Worm (Caenorhabditis elegans): Measurements from ENCODE around the gene K07F5.6.
"Not testable (repeated sequence)": the region's sequence is repeated elsewhere in the genome, so short reads cannot be mapped to it uniquely, and the experiment has no call there.

Gene K07F5.6

DNA sequence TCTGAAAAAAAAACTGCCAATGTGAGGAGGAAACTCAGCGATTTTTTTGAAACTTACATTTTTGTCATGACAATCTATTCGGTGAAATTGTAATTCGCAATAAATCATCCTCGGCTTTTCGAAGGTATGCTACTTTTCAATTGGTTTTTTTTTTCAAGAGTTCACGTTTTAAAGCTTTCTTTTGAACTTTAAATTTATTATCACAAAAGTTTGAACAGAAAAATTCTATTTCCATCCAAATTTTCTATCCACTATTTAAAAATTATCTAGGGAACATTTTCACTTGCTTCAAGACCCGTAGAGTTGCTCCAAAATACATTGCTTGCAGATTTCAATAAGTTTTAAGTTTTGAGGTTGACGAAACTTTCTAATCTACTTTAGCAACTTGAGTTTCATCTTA, at the start of gene K07F5.6:
TSS of gene K07F5.6 (minus strand) at position 101 of the 400 bp plus-strand sequence.
- TF ChIP-seq pes-1 (GFP tag; IDR thresholded peaks at IDR 0.05) (no peak), ets-7 (tag; optimal IDR thresholded peaks at IDR 0.05) (no peak), tbx-37 (GFP tag; conservative IDR thresholded peaks at IDR 0.05) (no peak), aly-1 (tag; optimal IDR thresholded peaks at IDR 0.05) (no peak), sea-1 (GFP tag; conservative IDR thresholded peaks at IDR 0.05) (no peak), hmg-4 (GFP tag; optimal IDR thresholded peaks at IDR 0.05) (no peak), B0310.2 (tag; optimal IDR thresholded peaks at IDR 0.05) (no peak), ceh-13 (GFP tag; optimal IDR thresholded peaks at IDR 0.05) (no peak), flt-1 (GFP tag; IDR thresholded peaks at IDR 0.05) (no peak), ama-1 (optimal IDR thresholded peaks at IDR 0.05) (no peak)

DNA sequence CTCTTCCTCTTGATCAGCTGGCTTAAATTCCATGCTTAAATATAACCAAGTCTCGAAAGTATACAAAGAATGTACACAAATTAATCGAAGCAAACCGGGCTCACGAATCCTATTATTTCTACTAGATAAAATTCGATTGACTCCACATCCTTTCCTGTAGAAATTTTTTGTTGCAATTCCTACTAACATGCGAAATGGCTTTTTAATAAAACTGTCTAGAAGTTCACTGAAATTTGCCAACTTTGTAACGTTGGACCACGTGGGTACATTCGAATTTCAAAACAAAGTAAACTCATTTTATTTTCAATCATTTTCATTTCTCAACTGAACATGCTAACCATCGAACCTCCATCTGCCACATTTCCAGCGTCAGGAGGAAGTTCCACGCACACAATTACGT, 48.6 kb upstream of the K07F5.6 start, which contains the start of gene ssp-32:
TSS of gene ssp-32 (plus strand) at position 301 of the 400 bp plus-strand sequence.
- no peak for TF ChIP-seq F13C5.2 (tag; optimal IDR thresholded peaks at IDR 0.05)
- no peak for TF ChIP-seq aly-1 (tag; optimal IDR thresholded peaks at IDR 0.05)
- TF ChIP-seq hmg-4 (GFP tag; optimal IDR thresholded peaks at IDR 0.05): no peak
- TF ChIP-seq ceh-13 (GFP tag; optimal IDR thresholded peaks at IDR 0.05): no peak
- no peak for TF ChIP-seq tra-4 (tag; optimal IDR thresholded peaks at IDR 0.05)
- TF ChIP-seq flt-1 (GFP tag; IDR thresholded peaks at IDR 0.05): no peak
- TF ChIP-seq tbx-37 (GFP tag; conservative IDR thresholded peaks at IDR 0.05): no peak
- no peak for TF ChIP-seq ets-7 (tag; optimal IDR thresholded peaks at IDR 0.05)
- no peak for TF ChIP-seq ama-1 (optimal IDR thresholded peaks at IDR 0.05)
- no peak for TF ChIP-seq pes-1 (GFP tag; IDR thresholded peaks at IDR 0.05)
- TF ChIP-seq hmbx-1 (tag; optimal IDR thresholded peaks at IDR 0.05): no peak
- no peak for TF ChIP-seq sea-1 (GFP tag; conservative IDR thresholded peaks at IDR 0.05)
- no peak for TF ChIP-seq B0310.2 (tag; optimal IDR thresholded peaks at IDR 0.05)
- TF ChIP-seq hnd-1 (tag; optimal IDR thresholded peaks at IDR 0.05): no peak
- no peak for TF ChIP-seq scrt-1 (GFP tag; IDR thresholded peaks at IDR 0.05)
- no peak for TF ChIP-seq ceh-36 (tag; optimal IDR thresholded peaks at IDR 0.05)
- TF ChIP-seq tbx-11 (GFP tag; IDR thresholded peaks at IDR 0.05): no peak

DNA sequence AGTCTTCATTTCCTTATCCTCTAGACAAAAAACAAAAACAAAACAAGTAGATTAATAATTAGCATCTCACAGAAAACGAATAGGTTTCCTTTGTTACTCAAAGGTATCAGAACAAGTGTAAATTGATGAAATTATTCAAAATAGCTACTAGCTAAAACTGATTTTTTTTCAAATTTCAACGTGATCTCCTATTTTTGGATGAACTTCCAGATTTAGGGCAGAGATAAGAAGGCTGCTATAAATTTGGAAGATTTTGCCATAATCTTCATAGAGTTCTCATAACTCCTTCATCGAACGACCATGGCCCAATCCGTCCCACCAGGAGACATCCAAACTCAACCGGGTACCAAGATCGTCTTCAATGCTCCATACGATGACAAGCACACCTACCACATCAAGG, 47.9 kb upstream of the K07F5.6 start, which contains the start of gene msp-77:
TSS of gene msp-77 (plus strand) at position 301 of the 400 bp plus-strand sequence.
- not testable (repeated sequence) for TF ChIP-seq pes-1 (GFP tag; IDR thresholded peaks at IDR 0.05); ets-7 (tag; optimal IDR thresholded peaks at IDR 0.05); ama-1 (optimal IDR thresholded peaks at IDR 0.05)

DNA sequence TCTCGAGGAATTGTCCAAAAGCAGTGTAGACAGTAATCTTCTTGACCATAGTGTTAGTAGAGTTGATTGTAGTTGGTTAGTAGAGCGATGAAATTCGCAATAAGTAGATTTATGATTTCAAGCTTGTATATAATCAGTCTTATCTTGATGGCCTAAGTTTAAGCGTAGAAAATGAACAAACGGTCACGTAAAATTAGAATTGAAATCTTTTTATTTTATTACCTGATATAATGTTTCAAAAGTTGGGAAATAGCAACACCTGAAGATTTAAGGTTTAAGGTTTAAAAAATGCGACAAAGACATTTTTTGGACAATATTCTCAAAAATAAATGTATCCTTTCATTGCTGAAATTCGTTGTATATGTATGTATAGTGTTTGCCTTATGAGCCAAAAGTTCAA, 47.2 kb upstream of the K07F5.6 start, which contains the start of gene sss-1:
TSS of gene sss-1 (minus strand) at position 101 of the 400 bp plus-strand sequence.
- TF ChIP-seq tbx-11 (GFP tag; IDR thresholded peaks at IDR 0.05); tbx-37 (GFP tag; conservative IDR thresholded peaks at IDR 0.05); sea-1 (GFP tag; conservative IDR thresholded peaks at IDR 0.05): not testable (repeated sequence)

DNA sequence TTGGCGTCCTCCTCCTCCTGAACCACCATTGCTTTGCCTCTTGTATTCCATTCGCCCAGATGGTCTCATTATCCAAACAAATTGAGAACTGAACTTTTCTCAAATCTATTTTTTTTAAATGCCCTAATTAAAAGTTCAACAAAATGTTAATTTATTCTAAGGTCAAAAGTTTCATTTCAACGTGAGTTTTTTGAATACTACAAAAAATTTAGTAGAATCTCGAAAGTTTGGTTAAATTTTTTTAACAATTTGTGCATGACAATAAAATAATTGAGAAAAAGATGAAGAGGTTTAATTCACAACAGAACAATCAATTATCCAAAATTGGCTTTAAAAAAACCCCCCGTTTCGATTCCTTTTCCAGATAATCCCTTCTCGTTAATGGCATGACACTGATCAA, 45.5 kb upstream of the K07F5.6 start, which contains the start of gene F32B6.4:
TSS of gene F32B6.4 (minus strand) at position 101 of the 400 bp plus-strand sequence.
- TF ChIP-seq ceh-13 (GFP tag; optimal IDR thresholded peaks at IDR 0.05): no peak
- TF ChIP-seq ets-7 (tag; optimal IDR thresholded peaks at IDR 0.05): no peak
- TF ChIP-seq hmg-4 (GFP tag; optimal IDR thresholded peaks at IDR 0.05): no peak

DNA sequence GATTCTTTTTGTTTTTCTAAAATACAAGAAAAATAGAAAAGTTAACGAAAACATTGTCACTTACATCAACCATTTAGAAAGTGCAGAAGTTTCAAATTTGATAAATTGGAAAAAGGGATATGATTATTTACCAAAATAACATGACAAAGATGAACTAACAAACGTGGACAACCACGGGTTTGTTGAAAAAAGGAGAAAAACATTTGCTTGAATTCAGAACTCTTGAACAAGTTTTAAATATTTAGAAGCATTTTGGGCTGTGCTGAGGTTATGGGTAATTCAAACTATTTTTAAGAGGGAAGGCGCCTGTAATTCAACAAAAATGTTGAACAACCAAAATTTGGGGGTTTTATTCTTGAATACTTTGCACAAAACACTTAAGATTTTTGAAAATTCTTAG, 43.4 kb upstream of the K07F5.6 start, which contains the start of gene ttbk-3:
TSS of gene ttbk-3 (minus strand) at position 101 of the 400 bp plus-strand sequence.
- TF ChIP-seq pes-1 (GFP tag; IDR thresholded peaks at IDR 0.05) (no peak), sea-1 (GFP tag; conservative IDR thresholded peaks at IDR 0.05) (no peak), tra-4 (tag; optimal IDR thresholded peaks at IDR 0.05) (no peak), hnd-1 (tag; optimal IDR thresholded peaks at IDR 0.05) (no peak), ama-1 (optimal IDR thresholded peaks at IDR 0.05) (no peak), scrt-1 (GFP tag; IDR thresholded peaks at IDR 0.05) (no peak), ceh-13 (GFP tag; optimal IDR thresholded peaks at IDR 0.05) (no peak), tbx-11 (GFP tag; IDR thresholded peaks at IDR 0.05) (no peak)

DNA sequence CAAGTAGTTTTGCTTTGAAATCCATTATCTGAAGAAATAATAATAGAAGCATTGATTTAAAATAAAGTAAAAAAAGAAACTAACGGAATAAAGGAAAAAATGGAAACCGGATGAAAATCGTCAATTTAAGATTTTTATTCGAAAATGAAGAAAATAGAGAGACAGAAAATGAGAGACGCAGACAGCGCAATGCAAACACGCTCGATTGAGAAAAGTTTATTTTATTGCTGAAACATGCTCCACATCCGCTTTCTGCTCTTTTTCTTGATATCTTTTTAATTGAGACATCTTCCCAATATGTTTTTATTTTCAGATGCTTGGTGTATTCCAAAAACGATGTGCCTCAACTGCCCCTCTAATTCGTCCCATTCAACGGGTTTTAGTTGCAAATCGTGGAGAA, 37.8 kb upstream of the K07F5.6 start, which contains the start of the genes prp-18 and mccc-1:
TSS of gene prp-18 (minus strand) at position 127 of the 400 bp plus-strand sequence.
TSS of gene mccc-1 (plus strand) at position 314 of the 400 bp plus-strand sequence.
- TF ChIP-seq ceh-13 (GFP tag; optimal IDR thresholded peaks at IDR 0.05) (no peak), B0310.2 (tag; optimal IDR thresholded peaks at IDR 0.05) (no peak), F13C5.2 (tag; optimal IDR thresholded peaks at IDR 0.05) (no peak), hmbx-1 (tag; optimal IDR thresholded peaks at IDR 0.05) (no peak), tbx-11 (GFP tag; IDR thresholded peaks at IDR 0.05) (no peak), hnd-1 (tag; optimal IDR thresholded peaks at IDR 0.05) (no peak), scrt-1 (GFP tag; IDR thresholded peaks at IDR 0.05) (no peak), ceh-36 (tag; optimal IDR thresholded peaks at IDR 0.05) (no peak), tbx-37 (GFP tag; conservative IDR thresholded peaks at IDR 0.05) (no peak), hmg-4 (GFP tag; optimal IDR thresholded peaks at IDR 0.05) (no peak), tra-4 (tag; optimal IDR thresholded peaks at IDR 0.05) (no peak), ets-7 (tag; optimal IDR thresholded peaks at IDR 0.05) (no peak), ama-1 (optimal IDR thresholded peaks at IDR 0.05) (no peak), flt-1 (GFP tag; IDR thresholded peaks at IDR 0.05) (no peak), sea-1 (GFP tag; conservative IDR thresholded peaks at IDR 0.05) (no peak)

DNA sequence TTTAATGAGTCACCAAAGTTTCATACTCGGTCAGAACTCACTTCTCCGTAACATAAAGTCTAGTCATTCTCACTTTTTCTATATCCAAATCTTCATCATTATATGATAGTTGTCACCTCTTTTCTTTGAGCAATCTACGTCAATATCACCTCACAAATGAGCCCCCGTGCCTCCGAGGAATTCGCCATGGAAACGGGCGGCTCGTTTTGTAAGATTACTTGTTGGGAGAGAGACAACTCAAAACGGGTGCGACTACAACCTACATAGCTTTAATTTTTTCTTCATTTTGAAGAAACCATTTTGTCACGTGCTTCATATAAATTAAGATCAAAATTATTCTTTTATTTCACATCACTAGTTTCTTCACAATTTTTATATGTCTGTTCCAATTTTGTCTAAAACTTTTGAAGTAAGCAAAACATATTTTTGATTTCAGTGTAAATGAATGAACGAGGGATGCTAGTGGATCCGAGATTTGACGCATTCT, 32.5 kb upstream of the K07F5.6 start, which contains the start of gene nhr-4:
TSS of gene nhr-4 (plus strand) at position 437 of the 487 bp plus-strand sequence.
- TF ChIP-seq ceh-13 (GFP tag; optimal IDR thresholded peaks at IDR 0.05) (no peak), hmbx-1 (tag; optimal IDR thresholded peaks at IDR 0.05) (no peak), scrt-1 (GFP tag; IDR thresholded peaks at IDR 0.05) (no peak), aly-1 (tag; optimal IDR thresholded peaks at IDR 0.05) (no peak), flt-1 (GFP tag; IDR thresholded peaks at IDR 0.05) (no peak), sea-1 (GFP tag; conservative IDR thresholded peaks at IDR 0.05) (no peak), hnd-1 (tag; optimal IDR thresholded peaks at IDR 0.05) (no peak)
